Worm (Caenorhabditis elegans): ENCODE measurements around the gene sel-11.

DNA sequence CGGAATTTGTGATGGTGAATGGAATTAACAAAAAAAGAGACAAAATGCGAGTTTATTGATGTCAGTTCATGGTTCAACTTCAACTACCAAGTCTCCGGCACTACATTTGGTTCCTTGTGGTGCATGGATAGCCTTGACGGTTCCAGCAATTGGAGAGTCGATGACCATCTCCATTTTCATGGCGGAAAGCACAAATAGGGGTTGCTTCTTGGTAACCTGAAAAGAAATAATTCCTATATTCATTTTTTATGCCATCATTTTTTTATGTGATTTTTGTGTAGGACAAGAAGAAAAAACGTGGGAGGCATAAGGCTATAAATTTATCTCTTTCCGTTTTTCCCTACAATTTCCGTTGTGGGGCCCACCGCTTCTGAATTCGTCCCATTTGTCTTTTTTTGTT lies 50.9 kb downstream of the sel-11 start:
- TF ChIP-seq fkh-10 (GFP tag; optimal IDR thresholded peaks at IDR 0.05) (no peak), nhr-232 (tag; optimal IDR thresholded peaks at IDR 0.05) (no peak)
